Worm (Caenorhabditis elegans) whole organism, L4 larva: ENCODE data around the gene Y105C5B.1.

ENCODE experiments used
- F10B5.3 ChIP-seq: sonication (generic microtip); optimal IDR thresholded peaks from 2 replicates; lab custom pipeline; 2016; ENCODE audit warnings: mild to moderate bottlenecking, missing genetic modification characterization, missing compliant biosample characterization
- F37D6.2 ChIP-seq: sonication (generic microtip); optimal IDR thresholded peaks from 2 replicates; lab custom pipeline; 2016; ENCODE audit warnings: mild to moderate bottlenecking, missing genetic modification characterization, missing compliant biosample characterization
- F44E2.7 ChIP-seq: fragments of 200-800 bp; sonication (Bioruptor generic); IDR thresholded peaks from 2 replicates; pipeline ENCODE4 v2.1.2; 2022; ENCODE audit warnings: missing genetic modification characterization, missing compliant biosample characterization
- T26A8.4 ChIP-seq: fragments of 200-800 bp; sonication (Bioruptor generic); IDR thresholded peaks from 2 replicates; pipeline ENCODE4 v1.3.6; 2022; ENCODE audit warnings: missing genetic modification characterization, missing compliant biosample characterization
- Y105C5A.15 ChIP-seq: fragments of 200-800 bp; sonication (Bioruptor generic); IDR thresholded peaks from 2 replicates; pipeline ENCODE4 v1.3.6; 2022; ENCODE audit warnings: missing genetic modification characterization, missing compliant biosample characterization
- ZK337.2 ChIP-seq: fragments of 200-800 bp; sonication (Bioruptor generic); IDR thresholded peaks from 2 replicates; pipeline ENCODE4 v1.3.6; 2022; ENCODE audit warnings: missing genetic modification reagents, missing genetic modification characterization, missing compliant biosample characterization
- aha-1 ChIP-seq: fragments of 150-350 bp; peaks from one replicate; lab custom pipeline; 2014; ENCODE audit warnings: missing biosample characterization, missing genetic modification characterization
- ceh-82 ChIP-seq: sonication (generic microtip); optimal IDR thresholded peaks from 2 replicates; lab custom pipeline; 2017; ENCODE audit warnings: missing biosample characterization, missing genetic modification characterization
- ces-1 ChIP-seq: fragments of 150-350 bp; sonication (generic microtip); optimal IDR thresholded peaks from 4 replicates; lab custom pipeline; 2014; ENCODE audit warnings: missing biosample characterization, missing genetic modification reagents, missing genetic modification characterization
- cey-2 ChIP-seq: sonication (generic microtip); optimal IDR thresholded peaks from 3 replicates; lab custom pipeline; 2017; ENCODE audit warnings: missing genetic modification characterization, mild to moderate bottlenecking, missing compliant biosample characterization, antibody characterized with exemption, borderline replicate concordance; ENCODE audit not compliant: insufficient read depth
- ctbp-1 ChIP-seq: fragments of 200-800 bp; sonication (Bioruptor generic); IDR thresholded peaks from 2 replicates; pipeline ENCODE4 v1.3.6; 2022; ENCODE audit warnings: missing genetic modification reagents, missing genetic modification characterization, missing compliant biosample characterization
- daf-16 ChIP-seq, 3 experiments: sonication (generic microtip); optimal IDR thresholded peaks; 2 replicates each; lab custom pipeline; 2016 to 2017; ENCODE audit warnings: missing genetic modification characterization in 3 of 3, missing genetic modification reagents in 3 of 3, mild to moderate bottlenecking in 2 of 3, missing compliant biosample characterization in 2 of 3, missing biosample characterization in 1 of 3, moderate library complexity in 1 of 3
- daf-8 ChIP-seq: fragments of 200-800 bp; sonication (Bioruptor generic); IDR thresholded peaks from 2 replicates; pipeline ENCODE4 v1.3.6; 2022; ENCODE audit warnings: missing genetic modification characterization, missing compliant biosample characterization
- dpl-1 ChIP-seq: fragments of 150-350 bp; optimal IDR thresholded peaks from 2 replicates; lab custom pipeline; 2014; ENCODE audit warnings: missing biosample characterization, missing genetic modification reagents, missing genetic modification characterization
- egl-43 ChIP-seq: fragments of 200-800 bp; sonication (Bioruptor generic); IDR thresholded peaks from 2 replicates; pipeline ENCODE4 v1.3.6; 2022; ENCODE audit warnings: missing genetic modification reagents, missing genetic modification characterization, missing compliant biosample characterization
- lim-7 ChIP-seq: fragments of 200-800 bp; sonication (Bioruptor generic); IDR thresholded peaks from 2 replicates; pipeline ENCODE4 v1.3.6; 2022; ENCODE audit warnings: missing genetic modification characterization, missing compliant biosample characterization
- lin-15B ChIP-seq: fragments of 150-350 bp; sonication (generic microtip); optimal IDR thresholded peaks from 3 replicates; lab custom pipeline; 2014; ENCODE audit warnings: missing biosample characterization, missing genetic modification characterization
- lin-38 ChIP-seq: fragments of 200-800 bp; sonication (Bioruptor generic); IDR thresholded peaks from 2 replicates; pipeline ENCODE4 v1.3.6; 2022; ENCODE audit warnings: missing genetic modification reagents, missing genetic modification characterization, missing compliant biosample characterization
- lin-39 ChIP-seq: fragments of 150-350 bp; optimal IDR thresholded peaks from 2 replicates; lab custom pipeline; 2014; ENCODE audit warnings: missing biosample characterization, missing genetic modification reagents, missing genetic modification characterization
- madf-5 ChIP-seq, 2 experiments: fragments of 200-800 bp; sonication (Bioruptor generic); IDR thresholded peaks; 2 replicates each; pipeline ENCODE4 v1.3.6; 2022; ENCODE audit warnings: missing compliant biosample characterization in 2 of 2, missing genetic modification characterization in 2 of 2
- mep-1 ChIP-seq: fragments of 150-350 bp; sonication (generic microtip); optimal IDR thresholded peaks from 3 replicates; lab custom pipeline; 2014; ENCODE audit warnings: missing biosample characterization, missing genetic modification characterization
- mes-2 ChIP-seq: sonication (generic microtip); optimal IDR thresholded peaks from 2 replicates; lab custom pipeline; 2016; ENCODE audit warnings: missing genotype, mild to moderate bottlenecking, missing genetic modification characterization, missing compliant biosample characterization; ENCODE audit not compliant: poor library complexity, severe bottlenecking
- nhr-48 ChIP-seq: sonication (generic microtip); optimal IDR thresholded peaks from 2 replicates; lab custom pipeline; 2016; ENCODE audit warnings: mild to moderate bottlenecking, missing genetic modification characterization, missing compliant biosample characterization
- nhr-76 ChIP-seq: fragments of 150-350 bp; optimal IDR thresholded peaks from 2 replicates; lab custom pipeline; 2014; ENCODE audit warnings: missing biosample characterization, missing genetic modification characterization
- pha-4 ChIP-seq, 2 experiments: fragments of 150-350 bp in 1 of 2; fragments of 200-800 bp in 1 of 2; sonication (Bioruptor generic) in 1 of 2; IDR thresholded peaks in 1 of 2; optimal IDR thresholded peaks in 1 of 2; 2 replicates each; pipeline versions ENCODE4 v1.3.6 to Lab custom; 2014 to 2022; ENCODE audit warnings: missing genetic modification characterization in 2 of 2, missing genetic modification reagents in 2 of 2, missing biosample characterization in 1 of 2, missing compliant biosample characterization in 1 of 2
- saeg-2 ChIP-seq: fragments of 200-800 bp; sonication (Bioruptor generic); IDR thresholded peaks from 2 replicates; pipeline ENCODE4 v1.3.6; 2022; ENCODE audit warnings: missing genetic modification reagents, missing genetic modification characterization, missing compliant biosample characterization
- set-16 ChIP-seq: fragments of 200-800 bp; sonication (Bioruptor generic); IDR thresholded peaks from 2 replicates; pipeline ENCODE4 v1.3.6; 2022; ENCODE audit warnings: missing genetic modification reagents, missing genetic modification characterization, missing compliant biosample characterization
- snpc-1.2 ChIP-seq: fragments of 200-800 bp; sonication (Bioruptor generic); IDR thresholded peaks from 2 replicates; pipeline ENCODE4 v1.3.6; 2022; ENCODE audit warnings: missing genetic modification reagents, missing genetic modification characterization, missing compliant biosample characterization
- tag-97 ChIP-seq: fragments of 200-800 bp; sonication (Bioruptor generic); IDR thresholded peaks from 2 replicates; pipeline ENCODE4 v1.3.6; 2022; ENCODE audit warnings: missing genetic modification characterization, missing compliant biosample characterization
- vab-7 ChIP-seq: fragments of 200-800 bp; sonication (Bioruptor generic); IDR thresholded peaks from 2 replicates; pipeline ENCODE4 v1.3.6; 2022; ENCODE audit warnings: missing genetic modification reagents, missing genetic modification characterization, missing compliant biosample characterization
- zag-1 ChIP-seq: fragments of 150-350 bp; optimal IDR thresholded peaks from 2 replicates; lab custom pipeline; 2014; ENCODE audit warnings: missing biosample characterization, missing genetic modification characterization
- ztf-7 ChIP-seq: fragments of 150-350 bp; optimal IDR thresholded peaks from 2 replicates; lab custom pipeline; 2014; ENCODE audit warnings: missing biosample characterization, missing genetic modification characterization

Gene Y105C5B.1

DNA sequence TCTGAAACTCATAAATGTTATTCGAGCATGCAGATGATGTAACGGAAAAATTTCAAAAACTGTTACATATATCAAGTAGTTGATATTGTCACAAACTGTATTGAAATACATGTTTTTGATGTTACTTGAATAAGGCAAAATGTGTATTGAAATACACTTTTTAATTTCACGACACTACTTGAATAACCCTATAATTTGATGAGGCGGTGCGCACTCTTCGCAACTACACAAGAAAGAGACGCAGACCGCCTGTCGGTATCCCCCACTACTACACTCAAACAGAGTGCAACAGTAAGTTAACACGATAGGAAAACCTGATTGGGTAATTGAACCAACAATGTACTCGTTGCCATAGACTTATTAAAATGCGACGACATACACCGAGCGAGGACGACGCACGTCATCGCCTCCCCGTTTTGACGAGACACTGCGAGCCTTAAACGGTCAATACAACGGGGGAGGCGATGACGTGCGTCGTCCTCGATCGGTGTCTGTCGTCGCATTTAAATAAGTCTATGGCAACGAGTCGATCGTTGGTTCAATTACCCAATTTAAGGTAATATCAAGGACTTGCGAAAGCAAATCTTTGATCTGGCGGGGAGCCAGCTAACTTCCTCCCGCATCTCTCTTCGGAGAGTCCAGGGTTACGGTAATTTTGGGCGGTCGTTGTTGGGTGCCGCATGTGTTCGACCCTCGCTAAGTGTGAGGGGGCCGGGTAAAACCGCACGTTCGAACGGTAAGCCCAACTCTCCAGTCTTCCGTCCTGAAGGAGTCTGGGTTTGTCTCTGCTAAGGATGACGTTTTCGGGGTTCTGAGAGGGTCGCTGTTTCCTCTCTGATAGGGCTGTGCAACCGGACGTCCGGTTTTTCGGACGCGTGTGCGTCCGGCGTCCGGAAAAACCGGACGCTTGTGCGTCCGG is 17.3 kb upstream of the Y105C5B.1 start (continued):
- TF ChIP-seq vab-7 (GFP tag; lab: Robert Waterston, UW), result no peak
- no peak for TF ChIP-seq pha-4 (GFP tag; IDR thresholded peaks at IDR 0.05; lab: Robert Waterston, UW)
- no peak for TF ChIP-seq pha-4 (tag; optimal IDR thresholded peaks at IDR 0.05; lab: Kevin White, UChicago)
- no peak for TF ChIP-seq ces-1 (GFP tag; lab: Kevin White, UChicago)
- TF ChIP-seq egl-43 (GFP tag; lab: Robert Waterston, UW), result peak; percentile 59; the same call in 1 of the 2 replicates
- TF ChIP-seq lim-7, result 0 out of 2 replicates have a peak, but pooled peaks have one; percentile 16
- no peak for TF ChIP-seq F10B5.3 (tag; lab: Kevin White, UChicago)
- no peak for TF ChIP-seq nhr-48 (tag; lab: Kevin White, UChicago)
- TF ChIP-seq nhr-76 (tag; lab: Kevin White, UChicago), result no peak
- no peak for TF ChIP-seq ceh-82 (tag; lab: Kevin White, UChicago)
- TF ChIP-seq ztf-7 (tag; lab: Kevin White, UChicago), result no peak
- no peak for TF ChIP-seq T26A8.4 (GFP tag; lab: Robert Waterston, UW)
- TF ChIP-seq F44E2.7 (GFP tag; lab: Robert Waterston, UW), result no peak
- no peak for TF ChIP-seq daf-8 (GFP tag; lab: Robert Waterston, UW)
- no peak for TF ChIP-seq lin-39 (tag; lab: Kevin White, UChicago)
- no peak for TF ChIP-seq aha-1 (tag; lab: Kevin White, UChicago)
- TF ChIP-seq mes-2 (tag; lab: Kevin White, UChicago), result no peak
- no peak for TF ChIP-seq zag-1 (tag; lab: Kevin White, UChicago)
- no peak for TF ChIP-seq lin-15B
- TF ChIP-seq Y105C5A.15 (GFP tag; lab: Robert Waterston, UW), result no peak
- TF ChIP-seq dpl-1 (GFP tag; lab: Kevin White, UChicago), result no peak
- TF ChIP-seq cey-2 (tag; lab: Kevin White, UChicago), result no peak
- TF ChIP-seq ZK337.2 (GFP tag; lab: Robert Waterston, UW), result no peak
- no peak for TF ChIP-seq saeg-2 (GFP tag; lab: Robert Waterston, UW)
- TF ChIP-seq mep-1 (tag; lab: Kevin White, UChicago), result no peak
- TF ChIP-seq tag-97 (GFP tag; lab: Robert Waterston, UW), result no peak
- TF ChIP-seq F37D6.2 (tag; lab: Kevin White, UChicago), result no peak

DNA sequence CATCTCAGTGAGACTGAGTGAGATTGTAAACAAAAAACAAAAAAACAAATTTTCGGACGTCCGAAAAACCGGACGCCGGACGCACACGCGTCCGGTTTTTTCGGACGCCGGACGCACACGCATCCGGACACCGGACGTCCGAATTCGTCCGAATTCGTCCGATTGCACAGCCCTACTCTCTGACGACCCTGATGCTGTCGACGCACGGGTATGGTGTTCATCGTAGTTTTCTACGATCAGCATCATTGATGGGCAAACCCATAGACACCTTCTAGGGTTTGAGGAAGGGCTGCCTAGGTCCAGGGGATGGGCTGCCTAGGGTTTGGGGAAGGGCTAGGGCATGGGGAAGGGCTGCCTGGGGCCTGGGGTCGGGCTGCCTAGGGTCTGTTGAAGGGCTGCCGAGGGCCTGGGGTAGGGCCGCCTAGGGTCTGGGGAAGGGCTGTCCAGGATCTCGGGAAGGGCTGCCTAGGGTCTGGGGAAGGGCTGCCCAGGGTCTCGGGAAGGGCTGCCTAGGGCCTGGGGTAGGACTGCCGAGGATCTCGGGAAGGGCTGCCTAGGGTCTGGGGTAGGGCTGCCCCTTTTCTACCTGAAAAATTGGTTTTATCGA is 16.5 kb upstream of the Y105C5B.1 start:
- no peak for TF ChIP-seq ces-1 (GFP tag; lab: Kevin White, UChicago)
- 0 out of 4 replicates have a peak, but pooled peaks of 1 of the 2 experiments have one; percentile 4 for TF ChIP-seq madf-5 (GFP tag; IDR thresholded peaks at IDR 0.05; lab: Robert Waterston, UW)
- peak; percentile 98 for TF ChIP-seq set-16
- TF ChIP-seq ctbp-1 (GFP tag; lab: Robert Waterston, UW), result no peak
- peak; percentile 49; the same call in 1 of the 2 replicates for TF ChIP-seq snpc-1.2 (GFP tag; lab: Robert Waterston, UW)
- TF ChIP-seq lin-38 (GFP tag; lab: Robert Waterston, UW), result peak; percentile 22; the same call in 1 of the 2 replicates

DNA sequence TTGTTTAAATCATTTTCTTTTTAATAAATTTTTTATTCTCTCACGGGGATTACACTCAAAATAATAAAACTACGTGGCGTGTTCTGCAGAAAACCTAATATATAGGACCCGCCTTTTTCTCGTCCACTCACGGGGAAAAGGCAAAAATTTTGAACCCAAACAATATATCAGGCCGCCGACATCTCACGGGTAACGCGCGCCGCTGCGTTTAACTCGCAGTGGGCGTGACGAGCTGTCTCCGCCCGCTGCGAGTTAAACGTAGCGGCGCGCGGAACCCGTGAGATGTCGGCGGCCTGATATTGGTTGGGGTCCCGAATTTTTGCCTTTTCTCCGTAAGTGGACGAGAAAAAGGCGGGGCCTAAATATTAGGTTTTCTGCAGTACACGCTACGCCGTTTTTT is 9.0 kb upstream of the Y105C5B.1 start:
- TF ChIP-seq snpc-1.2 (GFP tag; lab: Robert Waterston, UW) (0 out of 2 replicates have a peak, but pooled peaks have one; percentile 33), daf-16 (GFP tag; optimal IDR thresholded peaks at IDR 0.05; lab: Kevin White, UChicago) (no peak), daf-16 (tag; optimal IDR thresholded peaks at IDR 0.05; lab: Kevin White, UChicago) (no peak)
- TF ChIP-seq, all 104 proteins: peak for 1
